Worm (Caenorhabditis elegans): ENCODE data around the gene Y49E10.4.

Y49E10.4 gene

ce11 chrIII:12428799-12429351, 45.3 kb upstream of the Y49E10.4 start (continued):
- TF ChIP-seq Y79H2A.3 (GFP tag; conservative IDR thresholded peaks at IDR 0.05) (peak; percentile 75; the same call in 1 of the 2 replicates), let-607 (tag; optimal IDR thresholded peaks at IDR 0.05) (no peak), die-1 (tag; optimal IDR thresholded peaks at IDR 0.05) (peak; percentile 24), atf-7 (tag; optimal IDR thresholded peaks at IDR 0.05) (no peak), B0336.3 (GFP tag; IDR thresholded peaks at IDR 0.05) (peak; percentile 69), unc-130 (GFP tag; optimal IDR thresholded peaks at IDR 0.05) (peak; percentile 4), lin-54 (GFP tag; optimal IDR thresholded peaks at IDR 0.05) (peak; percentile 42), somi-1 (GFP tag; optimal IDR thresholded peaks at IDR 0.05) (no peak), madf-8 (GFP tag; conservative IDR thresholded peaks at IDR 0.05) (peak; percentile 25; the same call in 1 of the 2 replicates), ztf-3 (GFP tag; optimal IDR thresholded peaks at IDR 0.05) (no peak), akir-1 (GFP tag; optimal IDR thresholded peaks at IDR 0.05) (no peak), zim-3 (tag; optimal IDR thresholded peaks at IDR 0.05) (peak; percentile 28), Y53G8AR.9 (GFP tag; conservative IDR thresholded peaks at IDR 0.05) (peak; percentile 47; the same call in 1 of the 2 replicates), Y95B8A.8 (GFP tag; IDR thresholded peaks at IDR 0.05) (peak; percentile 67), snpc-1.1 (tag; optimal IDR thresholded peaks at IDR 0.05; ENCODE audit: insufficient read depth) (no peak), F10E7.11 (tag; optimal IDR thresholded peaks at IDR 0.05) (peak; percentile 13), ceh-58 (GFP tag; IDR thresholded peaks at IDR 0.05) (0 out of 2 replicates have a peak, but pooled peaks have one; percentile 54), tbp1 (GFP tag; optimal IDR thresholded peaks at IDR 0.05) (peak; percentile 41), cebp-1 (GFP tag; IDR thresholded peaks at IDR 0.05) (no peak), cebp-1 (tag; optimal IDR thresholded peaks at IDR 0.05) (peak; percentile 37), madf-6 (GFP tag; IDR thresholded peaks at IDR 0.05) (peak; percentile 62), Y56A3A.18 (GFP tag; IDR thresholded peaks at IDR 0.05) (no peak), unc-62 (GFP tag; optimal IDR thresholded peaks at IDR 0.05) (no peak)

- TF ChIP-seq dpl-1 (GFP tag; optimal IDR thresholded peaks at IDR 0.05), result peak; percentile 26
- peak; percentile 12 for TF ChIP-seq snpc-4 (GFP tag; optimal IDR thresholded peaks at IDR 0.05)
- no peak for TF ChIP-seq snpc-4 (tag; optimal IDR thresholded peaks at IDR 0.05)
- TF ChIP-seq ztf-28 (GFP tag; IDR thresholded peaks at IDR 0.05), result no peak
Measured at ce11 chrIII:12428264-12428627, 44.6 kb upstream of the Y49E10.4 start.

ce11 chrIII:12427527-12428263, 44.1 kb upstream of the Y49E10.4 start:
- TF ChIP-seq somi-1 (GFP tag; optimal IDR thresholded peaks at IDR 0.05) (no peak), efl-1 (GFP tag; optimal IDR thresholded peaks at IDR 0.05) (peak; percentile 13), F37B4.10 (GFP tag; IDR thresholded peaks at IDR 0.05) (no peak), Y53G8AR.9 (GFP tag; conservative IDR thresholded peaks at IDR 0.05) (no peak), ama-1 (optimal IDR thresholded peaks at IDR 0.05) (no peak), ama-1 (GFP tag; optimal IDR thresholded peaks at IDR 0.05) (peak in 1 of 2 experiments; percentile 42), F39B2.1 (GFP tag; IDR thresholded peaks at IDR 0.05) (no peak), nfya-2 (GFP tag; IDR thresholded peaks at IDR 0.05) (no peak), F57A8.1 (GFP tag; optimal IDR thresholded peaks at IDR 0.05) (no peak), gei-17 (GFP tag; optimal IDR thresholded peaks at IDR 0.05) (no peak)
